Fruit fly (Drosophila melanogaster): Measurements from ENCODE around the gene Cbs.

Gene Cbs

dm6 chrX:21042638-21043513, 2.1 kb upstream of the Cbs start (continued):
- peak; percentile 62 for TF ChIP-seq ro (GFP tag; IDR thresholded peaks at IDR 0.05)
- peak; percentile 54 for TF ChIP-seq CG17802 (tag; optimal IDR thresholded peaks at IDR 0.05)
- TF ChIP-seq tup (GFP tag; optimal IDR thresholded peaks at IDR 0.05) = peak; percentile 31
- TF ChIP-seq vfl (GFP tag; optimal IDR thresholded peaks at IDR 0.05) = no peak
- TF ChIP-seq CG8478 (optimal IDR thresholded peaks at IDR 0.05) = no peak
- TF ChIP-seq CG8359 (GFP tag; optimal IDR thresholded peaks at IDR 0.05; ENCODE audit: borderline replicate concordance) = peak; percentile 63
- TF ChIP-seq CG8388 (GFP tag; optimal IDR thresholded peaks at IDR 0.05) = peak; percentile 89
- peak; percentile 94 for TF ChIP-seq dysf (GFP tag; IDR thresholded peaks at IDR 0.05)
- TF ChIP-seq CG6854 (GFP tag; optimal IDR thresholded peaks at IDR 0.05) = peak; percentile 91
- TF ChIP-seq Myb (GFP tag; optimal IDR thresholded peaks at IDR 0.05) = no peak
- peak; percentile 91 for TF ChIP-seq crol (GFP tag; IDR thresholded peaks at IDR 0.05)
- peak; percentile 18 for TF ChIP-seq MESR4 (GFP tag; optimal IDR thresholded peaks at IDR 0.05)
- peak; percentile 81 for TF ChIP-seq Xbp1 (GFP tag; optimal IDR thresholded peaks at IDR 0.05)
- 0 out of 2 replicates have a peak, but pooled peaks have one; percentile 9 for TF ChIP-seq CG42726 (GFP tag; IDR thresholded peaks at IDR 0.05; ENCODE audit: partially characterized antibody)
- peak; percentile 88 for TF ChIP-seq ase (GFP tag; IDR thresholded peaks at IDR 0.05)
- TF ChIP-seq crc (GFP tag; optimal IDR thresholded peaks at IDR 0.05) = no peak
- TF ChIP-seq CG18011 (GFP tag; optimal IDR thresholded peaks at IDR 0.05) = peak; percentile 54
- TF ChIP-seq Dref (GFP tag; IDR thresholded peaks at IDR 0.05) = no peak
- TF ChIP-seq vnd (GFP tag; IDR thresholded peaks at IDR 0.05; ENCODE audit: partially characterized antibody) = no peak
- TF ChIP-seq Gsc (GFP tag; IDR thresholded peaks at IDR 0.05) = no peak
- peak; percentile 89 for TF ChIP-seq ranshi (GFP tag; IDR thresholded peaks at IDR 0.05)
- peak; percentile 75 for TF ChIP-seq CG31224 (GFP tag; IDR thresholded peaks at IDR 0.05)
- no peak for TF ChIP-seq psq (GFP tag; optimal IDR thresholded peaks at IDR 0.05)
- TF ChIP-seq CG18476 (GFP tag; optimal IDR thresholded peaks at IDR 0.05) = peak; percentile 54
- peak; percentile 20 for TF ChIP-seq CG1603 (tag; optimal IDR thresholded peaks at IDR 0.05)
- peak; percentile 83 for TF ChIP-seq dmrt11E (tag; optimal IDR thresholded peaks at IDR 0.05)
- TF ChIP-seq Hmx (GFP tag; optimal IDR thresholded peaks at IDR 0.05) = no peak
- peak; percentile 93 for TF ChIP-seq Ptx1 (GFP tag; IDR thresholded peaks at IDR 0.05)
- TF ChIP-seq CG2678 (tag; optimal IDR thresholded peaks at IDR 0.05) = peak; percentile 94
- peak; percentile 83; the same call in 2 of the 3 replicates for TF ChIP-seq gce (GFP tag; IDR thresholded peaks at IDR 0.05)
- TF ChIP-seq CG10979 (tag; optimal IDR thresholded peaks at IDR 0.05) = peak; percentile 90
- no peak for TF ChIP-seq HLH4C (GFP tag; IDR thresholded peaks at IDR 0.05; ENCODE audit: partially characterized antibody)
- no peak for TF ChIP-seq stwl (tag; optimal IDR thresholded peaks at IDR 0.05)
- peak; percentile 75 for TF ChIP-seq dimm (GFP tag; IDR thresholded peaks at IDR 0.05)
- TF ChIP-seq CG9932 (GFP tag; IDR thresholded peaks at IDR 0.05) = peak; percentile 91
- TF ChIP-seq Scr (GFP tag; IDR thresholded peaks at IDR 0.05; ENCODE audit: partially characterized antibody) = no peak
- no peak for TF ChIP-seq CG4282 (GFP tag; optimal IDR thresholded peaks at IDR 0.05)
- TF ChIP-seq Asciz (GFP tag; optimal IDR thresholded peaks at IDR 0.05) = peak; percentile 89
- TF ChIP-seq H2.0 (GFP tag; IDR thresholded peaks at IDR 0.05) = peak; percentile 86
- peak; percentile 93 for TF ChIP-seq tap (tag; optimal IDR thresholded peaks at IDR 0.05)
- no peak for TF ChIP-seq CHES-1-like (GFP tag; optimal IDR thresholded peaks at IDR 0.05)
- TF ChIP-seq CG14965 (GFP tag; optimal IDR thresholded peaks at IDR 0.05; ENCODE audit: borderline replicate concordance) = no peak
- no peak for TF ChIP-seq dan (GFP tag; IDR thresholded peaks at IDR 0.05)
- TF ChIP-seq bigmax (GFP tag; optimal IDR thresholded peaks at IDR 0.05) = no peak
- no peak for TF ChIP-seq prd (optimal IDR thresholded peaks at IDR 0.05)
- TF ChIP-seq prd (GFP tag; IDR thresholded peaks at IDR 0.05) = peak; percentile 92
- no peak for TF ChIP-seq ERR (GFP tag; optimal IDR thresholded peaks at IDR 0.05)
- TF ChIP-seq CG4360 (GFP tag; IDR thresholded peaks at IDR 0.05) = peak; percentile 65
- no peak for TF ChIP-seq pzg (GFP tag; optimal IDR thresholded peaks at IDR 0.05)

Data from whole organism, embryonic.